Fruit fly (Drosophila melanogaster): Measurements from ENCODE around the gene CG10467.
A peak's percentile ranks its signal among the peaks of the same experiment; 100 is the strongest.

Gene CG10467

DNA sequence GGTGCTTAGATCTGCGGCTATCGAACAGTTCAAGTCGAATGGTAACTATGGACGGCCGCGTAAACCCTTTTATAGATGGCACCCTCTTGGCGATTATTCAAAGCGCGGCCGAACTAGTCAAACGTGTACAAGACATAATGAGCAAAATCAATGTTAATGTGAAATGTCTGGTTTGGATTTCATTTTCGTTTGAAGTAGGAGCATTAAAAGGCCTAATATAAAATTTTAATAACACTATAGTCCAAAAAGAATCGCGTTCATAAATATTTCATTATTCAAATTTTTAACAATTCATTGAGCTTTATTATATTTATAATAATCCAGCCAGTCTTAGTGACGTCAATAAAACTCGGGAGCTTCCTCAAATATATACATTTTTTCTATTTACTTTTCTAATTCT, 36.4 kb upstream of the CG10467 start, which contains the start of gene Lcp65Ag3:
Gene Lcp65Ag3, minus strand, starts transcription at position 46 of the 400 bp plus-strand sequence.
- TF ChIP-seq cyc (GFP tag; optimal IDR thresholded peaks at IDR 0.05) = no peak
- TF ChIP-seq CG4318 (GFP tag; optimal IDR thresholded peaks at IDR 0.05) = no peak
- TF ChIP-seq Hr4 (GFP tag; optimal IDR thresholded peaks at IDR 0.05) = no peak
- no peak for TF ChIP-seq vri (GFP tag; optimal IDR thresholded peaks at IDR 0.05)
- no peak for TF ChIP-seq CG15336 (GFP tag; IDR thresholded peaks at IDR 0.05)
- TF ChIP-seq CG34406 (GFP tag; optimal IDR thresholded peaks at IDR 0.05) = no peak
- TF ChIP-seq svp (GFP tag) = no peak
- no peak for TF ChIP-seq fkh (GFP tag; optimal IDR thresholded peaks at IDR 0.05)
- TF ChIP-seq eg (GFP tag; IDR thresholded peaks at IDR 0.05) = no peak
- TF ChIP-seq CG8119 (GFP tag; IDR thresholded peaks at IDR 0.05) = no peak
- TF ChIP-seq net (GFP tag; optimal IDR thresholded peaks at IDR 0.05) = no peak

DNA sequence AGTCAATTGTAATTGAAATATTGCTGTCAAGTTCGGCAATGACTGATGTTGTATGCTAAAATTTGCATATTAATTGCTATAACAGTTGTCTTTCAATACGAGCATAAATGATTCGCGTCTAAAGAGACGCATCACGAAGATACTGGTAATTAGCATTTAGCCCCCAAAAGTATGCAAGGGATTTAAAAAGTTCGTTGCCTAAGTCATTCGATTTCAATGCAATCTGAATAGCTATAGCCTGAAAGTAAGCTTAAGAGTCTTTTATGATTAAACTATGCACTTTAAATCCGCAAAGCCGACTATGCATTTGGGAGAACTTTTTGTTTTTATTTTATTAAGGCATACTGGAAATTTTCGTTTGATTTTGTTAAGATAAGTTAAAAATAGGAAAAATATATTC, 35.0 kb upstream of the CG10467 start:
- TF ChIP-seq fd85E (GFP tag; optimal IDR thresholded peaks at IDR 0.05) (no peak), salr (GFP tag; optimal IDR thresholded peaks at IDR 0.05) (no peak), Blimp-1 (GFP tag; optimal IDR thresholded peaks at IDR 0.05) (no peak), CG9139 (GFP tag; optimal IDR thresholded peaks at IDR 0.05) (no peak), CG1621 (tag; optimal IDR thresholded peaks at IDR 0.05) (no peak), lz (GFP tag; optimal IDR thresholded peaks at IDR 0.05) (no peak), CG8632 (GFP tag; optimal IDR thresholded peaks at IDR 0.05) (no peak), Ets21C (GFP tag; optimal IDR thresholded peaks at IDR 0.05) (no peak), Gug (GFP tag; IDR thresholded peaks at IDR 0.05) (no peak), Eip75B (GFP tag; optimal IDR thresholded peaks at IDR 0.05) (no peak), CG32006 (GFP tag; optimal IDR thresholded peaks at IDR 0.05) (no peak), vri (GFP tag; optimal IDR thresholded peaks at IDR 0.05) (no peak), topi (GFP tag; optimal IDR thresholded peaks at IDR 0.05) (no peak)

DNA sequence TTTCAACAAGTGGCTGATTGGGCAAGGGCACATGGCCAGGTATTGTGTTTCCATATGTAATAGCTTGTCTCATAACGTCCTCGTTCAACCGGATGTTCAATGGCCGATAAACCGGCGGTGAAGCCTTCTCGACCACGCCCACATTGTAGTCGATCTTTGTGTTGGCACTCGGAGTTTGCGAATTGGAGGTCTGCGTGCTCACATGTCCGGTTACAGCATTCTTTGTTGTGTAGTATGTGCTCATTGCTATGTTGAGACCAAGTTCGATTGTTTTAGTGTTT, 30.8 kb upstream of the CG10467 start:
- no peak for TF ChIP-seq CG6792 (GFP tag; optimal IDR thresholded peaks at IDR 0.05)
- no peak for TF ChIP-seq CG6163 (GFP tag; IDR thresholded peaks at IDR 0.05)
- no peak for TF ChIP-seq CG8319 (GFP tag; optimal IDR thresholded peaks at IDR 0.05)
- TF ChIP-seq lz (GFP tag; optimal IDR thresholded peaks at IDR 0.05) = no peak
- TF ChIP-seq Blimp-1 (GFP tag; optimal IDR thresholded peaks at IDR 0.05) = no peak
- TF ChIP-seq fd85E (GFP tag; optimal IDR thresholded peaks at IDR 0.05) = no peak
- TF ChIP-seq topi (GFP tag; optimal IDR thresholded peaks at IDR 0.05) = no peak
- no peak for TF ChIP-seq CG6808 (GFP tag; optimal IDR thresholded peaks at IDR 0.05)
- no peak for TF ChIP-seq CG3919 (GFP tag; optimal IDR thresholded peaks at IDR 0.05)
- no peak for TF ChIP-seq Sox102F (GFP tag; optimal IDR thresholded peaks at IDR 0.05)
- TF ChIP-seq Eip75B (GFP tag; optimal IDR thresholded peaks at IDR 0.05) = no peak

DNA sequence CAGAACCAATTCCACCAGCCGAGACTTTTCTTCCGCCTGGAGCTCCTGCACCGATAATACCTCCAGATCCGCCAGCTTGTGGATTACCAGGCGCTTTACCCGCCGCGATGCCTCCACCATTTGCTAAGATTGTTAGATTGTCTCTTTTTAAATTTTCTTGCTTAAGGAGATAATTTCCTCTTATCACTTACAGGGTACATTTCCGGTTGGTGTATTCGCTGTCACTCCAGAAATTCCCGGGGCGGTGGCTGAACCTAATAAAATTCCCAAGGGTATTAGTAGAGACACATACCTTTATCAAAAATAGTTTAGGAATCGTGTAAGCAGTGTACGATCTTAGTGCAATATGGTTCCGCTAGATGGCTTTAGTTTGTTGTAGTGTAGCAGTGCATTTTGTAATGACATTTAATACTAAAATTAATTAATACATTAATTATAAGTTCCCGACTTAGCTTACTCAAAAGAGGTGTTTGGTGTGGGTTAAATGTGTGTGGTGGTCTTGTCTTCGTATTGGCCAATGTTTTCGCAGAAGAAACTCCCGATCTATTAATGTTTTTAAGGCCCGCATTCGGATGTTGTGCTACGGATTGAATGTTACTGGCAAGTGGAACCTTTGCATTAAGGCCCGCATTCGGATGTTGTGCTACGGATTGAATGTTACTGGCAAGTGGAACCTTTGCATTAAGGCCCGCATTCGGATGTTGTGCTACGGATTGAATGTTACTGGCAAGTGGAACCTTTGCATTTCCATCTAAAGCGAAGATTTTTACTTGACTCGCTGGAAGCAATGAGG, 30.3 kb upstream of the CG10467 start:
- peak; percentile 87 for TF ChIP-seq Eip78C (GFP tag)
- TF ChIP-seq Eip75B (GFP tag; optimal IDR thresholded peaks at IDR 0.05) = peak; percentile 43
- TF ChIP-seq spab (GFP tag; optimal IDR thresholded peaks at IDR 0.05) = no peak
- no peak for TF ChIP-seq ss (GFP tag; optimal IDR thresholded peaks at IDR 0.05)
- TF ChIP-seq CG10631 (GFP tag; optimal IDR thresholded peaks at IDR 0.05) = no peak
- peak; percentile 63 for TF ChIP-seq svp (GFP tag)
- TF ChIP-seq topi (GFP tag; optimal IDR thresholded peaks at IDR 0.05) = peak; percentile 41
- no peak for TF ChIP-seq Sox102F (GFP tag; optimal IDR thresholded peaks at IDR 0.05)
- peak; percentile 41 for TF ChIP-seq CG10669 (GFP tag; optimal IDR thresholded peaks at IDR 0.05)
- no peak for TF ChIP-seq CG4318 (GFP tag; optimal IDR thresholded peaks at IDR 0.05)
- no peak for TF ChIP-seq CG6854 (GFP tag; optimal IDR thresholded peaks at IDR 0.05)
- peak; percentile 72 for TF ChIP-seq CG3919 (GFP tag; optimal IDR thresholded peaks at IDR 0.05)
- TF ChIP-seq net (GFP tag; optimal IDR thresholded peaks at IDR 0.05) = no peak
- no peak for TF ChIP-seq dsx (GFP tag; optimal IDR thresholded peaks at IDR 0.05; ENCODE audit: poor library complexity, severe bottlenecking)
- TF ChIP-seq CG7368 (GFP tag; optimal IDR thresholded peaks at IDR 0.05) = peak; percentile 29
- TF ChIP-seq vri (GFP tag; optimal IDR thresholded peaks at IDR 0.05) = no peak
- no peak for TF ChIP-seq Sox15 (GFP tag; optimal IDR thresholded peaks at IDR 0.05)
- TF ChIP-seq CG8632 (GFP tag; optimal IDR thresholded peaks at IDR 0.05) = no peak
- no peak for TF ChIP-seq Lpt (GFP tag; optimal IDR thresholded peaks at IDR 0.05)
- no peak; the same call in 2 of the 3 replicates for TF ChIP-seq eg (GFP tag; IDR thresholded peaks at IDR 0.05)
- no peak for TF ChIP-seq fd85E (GFP tag; optimal IDR thresholded peaks at IDR 0.05)
- peak; percentile 48 for TF ChIP-seq fkh (GFP tag; optimal IDR thresholded peaks at IDR 0.05)
- peak; percentile 3 for TF ChIP-seq pdm3 (GFP tag; optimal IDR thresholded peaks at IDR 0.05)
- TF ChIP-seq CG6808 (GFP tag; optimal IDR thresholded peaks at IDR 0.05) = peak; percentile 10
- no peak for TF ChIP-seq Hr39 (GFP tag; optimal IDR thresholded peaks at IDR 0.05)
- no peak for TF ChIP-seq Ets21C (GFP tag; optimal IDR thresholded peaks at IDR 0.05)
- peak; percentile 43 for TF ChIP-seq lz (GFP tag; optimal IDR thresholded peaks at IDR 0.05)
- TF ChIP-seq Ets96B (tag; optimal IDR thresholded peaks at IDR 0.05) = no peak
- TF ChIP-seq CG8319 (GFP tag; optimal IDR thresholded peaks at IDR 0.05) = peak; percentile 12
- TF ChIP-seq acj6 (GFP tag; optimal IDR thresholded peaks at IDR 0.05) = no peak

Data from whole organism, prepupa.